Fruit fly (Drosophila melanogaster) whole organism: ENCODE measurements around the gene mRpL9.

Experiments
- CG8478 ChIP-seq: fragments of >200 bp; optimal IDR thresholded peaks from 2 replicates; lab custom pipeline; 2018; ENCODE audit warnings: inconsistent platforms
- Dll ChIP-seq: fragments of >200 bp; optimal IDR thresholded peaks from 2 replicates; lab custom pipeline; 2017
- EcR ChIP-seq, 2 experiments: fragments of >200 bp; optimal IDR thresholded peaks; 2 replicates each; lab custom pipeline; 2017; ENCODE audit warnings: missing biosample characterization in 2 of 2, missing genetic modification characterization in 2 of 2, missing genetic modification reagents in 2 of 2
- pan ChIP-seq: fragments of >200 bp; optimal IDR thresholded peaks from 2 replicates; lab custom pipeline; 2017
- psq ChIP-seq: fragments of >200 bp; optimal IDR thresholded peaks from 2 replicates; lab custom pipeline; 2017
- usp ChIP-seq: fragments of >200 bp; optimal IDR thresholded peaks from 2 replicates; lab custom pipeline; 2017; ENCODE audit warnings: missing biosample characterization, missing genetic modification characterization, mixed read lengths

Gene mRpL9

dm6 chr3R:15330472-15330871, at the start of gene mRpL9:
Gene mRpL9 (plus strand): TSS chr3R:15330738.
- TF ChIP-seq Dll (lab: Kevin White, UChicago) (no peak), CG8478 (lab: Kevin White, UChicago) (no peak)

DNA sequence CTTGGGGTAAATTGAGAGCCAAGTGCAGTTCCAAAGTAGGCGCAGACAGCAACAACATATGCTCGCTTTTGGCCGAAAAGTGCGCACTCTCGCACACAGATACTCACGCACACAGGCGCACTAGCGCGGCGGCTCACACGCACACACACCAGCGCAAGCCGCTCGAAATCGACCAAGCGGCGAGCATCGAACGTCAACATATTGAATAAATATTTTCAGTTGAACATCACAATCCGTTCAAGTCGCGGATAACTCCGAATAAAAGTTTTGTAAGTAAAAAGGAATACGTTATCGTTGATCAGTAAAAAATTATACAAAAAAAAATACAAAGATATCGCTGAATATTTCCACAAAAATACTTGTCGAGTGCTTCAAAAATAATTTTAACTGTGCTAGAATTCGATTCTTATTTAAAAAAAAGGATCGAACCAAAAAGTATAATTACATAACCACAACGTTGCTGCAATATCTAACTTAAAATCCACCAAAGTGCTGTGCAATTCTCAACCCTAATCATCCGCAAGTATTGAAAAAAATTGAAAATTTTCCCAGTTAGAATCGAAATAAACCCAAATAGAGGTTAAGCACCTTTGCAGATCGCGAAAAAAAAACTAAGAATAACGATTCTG, 49.1 kb upstream of the mRpL9 start:
- no peak for TF ChIP-seq EcR (GFP tag; optimal IDR thresholded peaks at IDR 0.05; lab: Kevin White, UChicago)
- no peak for TF ChIP-seq CG8478 (lab: Kevin White, UChicago)
- no peak for TF ChIP-seq Dll (lab: Kevin White, UChicago)
- TF ChIP-seq psq (lab: Kevin White, UChicago), result no peak
- TF ChIP-seq pan, result no peak
- no peak for TF ChIP-seq usp (GFP tag; lab: Kevin White, UChicago)

- TF ChIP-seq usp (GFP tag; lab: Kevin White, UChicago) (no peak), Dll (lab: Kevin White, UChicago) (no peak), CG8478 (lab: Kevin White, UChicago) (no peak), EcR (GFP tag; optimal IDR thresholded peaks at IDR 0.05; lab: Kevin White, UChicago) (no peak), psq (lab: Kevin White, UChicago) (no peak), pan (no peak)
Observed at dm6 chr3R:15282326-15282725, 48.2 kb upstream of the mRpL9 start.

- TF ChIP-seq EcR (GFP tag; optimal IDR thresholded peaks at IDR 0.05; lab: Kevin White, UChicago) (no peak), psq (lab: Kevin White, UChicago) (no peak), usp (GFP tag; lab: Kevin White, UChicago) (no peak), pan (no peak), Dll (lab: Kevin White, UChicago) (no peak), CG8478 (lab: Kevin White, UChicago) (no peak)
Observed at dm6 chr3R:15282982-15283809, 47.3 kb upstream of the mRpL9 start.

DNA sequence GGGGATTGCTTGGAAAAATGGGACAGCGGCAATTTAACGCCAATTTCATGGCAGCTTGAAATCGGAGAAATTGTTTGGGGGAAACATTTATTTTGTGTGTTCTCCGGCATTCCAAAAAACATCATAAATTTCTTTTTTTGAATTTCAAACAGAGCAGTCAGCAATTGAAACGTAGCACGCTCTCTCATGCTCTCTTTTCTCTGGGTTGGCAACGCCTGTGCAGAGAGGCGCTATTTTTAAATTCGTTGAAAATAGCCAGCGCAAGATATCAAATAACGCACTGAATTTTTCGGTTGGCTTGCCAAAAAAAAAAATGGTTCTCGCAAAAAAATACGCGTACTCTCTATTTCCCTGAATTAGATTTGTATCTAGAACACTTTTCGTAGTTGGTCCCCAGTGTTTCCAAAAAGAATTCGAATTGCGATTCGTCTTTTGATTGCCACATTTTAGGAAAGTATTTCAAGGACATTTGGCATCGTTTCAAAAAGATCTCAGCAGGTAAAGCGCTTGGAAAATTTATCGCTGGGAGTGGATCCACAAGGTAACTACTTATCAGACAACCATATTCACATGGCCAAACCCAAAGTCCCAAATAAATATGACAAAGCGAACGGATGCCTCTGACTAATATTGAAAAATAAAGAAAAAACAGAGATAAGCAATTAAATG, 44.4 kb upstream of the mRpL9 start:
- TF ChIP-seq EcR (GFP tag; optimal IDR thresholded peaks at IDR 0.05; lab: Kevin White, UChicago) (no peak), CG8478 (lab: Kevin White, UChicago) (no peak), pan (no peak), psq (lab: Kevin White, UChicago) (no peak), Dll (lab: Kevin White, UChicago) (no peak), usp (GFP tag; lab: Kevin White, UChicago) (no peak)

DNA sequence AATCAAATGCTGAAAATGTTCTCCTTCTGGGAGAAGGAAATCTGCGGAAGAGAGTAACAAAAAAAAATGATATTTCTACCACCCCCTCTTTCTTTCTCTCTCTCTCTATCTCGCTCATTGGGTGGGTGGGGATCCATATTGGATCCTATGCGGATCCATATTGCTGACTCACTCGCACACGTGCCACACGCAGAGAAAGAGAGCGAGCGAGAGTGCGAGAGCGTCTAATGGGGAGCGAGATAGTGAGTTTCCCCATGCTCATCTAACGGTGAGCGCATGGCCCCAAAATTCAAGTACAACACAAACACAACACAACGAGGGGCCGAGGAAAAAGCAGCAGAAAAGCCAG, 43.9 kb upstream of the mRpL9 start:
- no peak for TF ChIP-seq psq (lab: Kevin White, UChicago)
- no peak for TF ChIP-seq pan
- no peak for TF ChIP-seq usp (GFP tag; lab: Kevin White, UChicago)
- TF ChIP-seq CG8478 (lab: Kevin White, UChicago), result no peak
- TF ChIP-seq EcR (GFP tag; optimal IDR thresholded peaks at IDR 0.05; lab: Kevin White, UChicago), result no peak
- TF ChIP-seq Dll (lab: Kevin White, UChicago), result no peak

- TF ChIP-seq psq (lab: Kevin White, UChicago), result no peak
- no peak for TF ChIP-seq usp (GFP tag; lab: Kevin White, UChicago)
- no peak for TF ChIP-seq pan
- TF ChIP-seq EcR (GFP tag; optimal IDR thresholded peaks at IDR 0.05; lab: Kevin White, UChicago), result no peak
- no peak for TF ChIP-seq CG8478 (lab: Kevin White, UChicago)
- no peak for TF ChIP-seq Dll (lab: Kevin White, UChicago)
Observed at dm6 chr3R:15287763-15288162, 42.8 kb upstream of the mRpL9 start.

DNA sequence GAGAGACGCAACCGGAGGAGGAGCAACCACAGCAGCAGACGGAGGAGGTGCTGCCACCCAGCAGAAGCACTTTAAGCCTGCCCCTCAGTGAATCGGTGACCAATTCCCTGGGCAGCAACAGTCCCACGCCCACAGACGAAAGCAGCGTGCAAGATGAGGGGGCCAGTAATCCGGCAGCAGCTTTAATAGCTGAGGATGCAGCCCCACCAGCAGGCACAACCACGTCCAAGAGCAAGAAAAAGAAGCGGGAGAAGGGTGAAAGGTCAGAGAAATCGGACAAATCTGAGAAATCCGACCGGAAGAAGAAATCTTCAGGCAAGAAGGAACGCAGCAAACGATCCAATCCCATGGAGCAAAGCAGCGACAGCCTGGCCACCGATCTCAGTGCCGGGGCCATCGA, 41.7 kb upstream of the mRpL9 start:
- TF ChIP-seq EcR (GFP tag; optimal IDR thresholded peaks at IDR 0.05; lab: Kevin White, UChicago), result no peak
- no peak for TF ChIP-seq pan
- no peak for TF ChIP-seq usp (GFP tag; lab: Kevin White, UChicago)

DNA sequence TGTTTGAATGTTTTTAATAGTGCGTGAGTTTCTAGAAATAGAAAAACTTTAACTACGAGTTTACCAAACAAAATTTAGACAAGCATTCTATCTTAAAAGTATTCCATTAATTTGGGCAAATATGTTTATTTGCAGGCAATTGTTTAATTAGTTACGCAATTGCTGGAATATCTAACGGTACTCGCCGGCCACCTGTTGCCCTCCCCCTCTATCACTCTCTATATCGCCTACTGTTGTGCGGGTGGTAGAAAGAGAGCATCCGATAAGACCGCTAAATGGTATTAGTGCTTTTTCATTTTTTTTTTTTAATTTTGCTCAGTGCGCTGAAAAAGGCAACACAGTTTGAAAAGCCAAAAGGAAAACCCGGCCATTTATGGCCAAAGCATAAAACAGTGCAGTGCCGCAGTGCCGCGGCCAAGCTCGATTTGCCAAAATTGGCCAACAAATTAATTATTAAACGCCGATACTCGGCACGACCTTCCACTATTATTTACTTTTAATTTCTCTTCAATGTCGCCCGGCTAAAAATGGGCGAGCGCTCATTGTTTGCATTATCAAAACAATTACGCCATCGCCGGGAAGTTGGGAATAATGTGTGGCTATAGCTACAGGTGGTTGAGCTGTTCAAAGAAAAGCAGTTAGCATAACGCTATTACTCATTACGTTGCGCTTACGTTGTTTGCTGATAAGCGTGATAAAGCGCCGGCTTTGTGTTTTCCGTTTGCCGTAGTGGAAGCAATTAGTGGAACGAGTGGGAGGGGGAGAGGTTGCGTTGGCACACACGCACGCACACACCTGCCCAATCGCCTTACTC, 40.5 kb upstream of the mRpL9 start:
- TF ChIP-seq pan (peak; percentile 3), Dll (lab: Kevin White, UChicago) (no peak)

dm6 chr3R:15290642-15291118, 39.9 kb upstream of the mRpL9 start, which contains the start of gene CG45218:
Gene CG45218 (minus strand): TSS chr3R:15290799.
- TF ChIP-seq pan (no peak), usp (GFP tag; lab: Kevin White, UChicago) (no peak), psq (lab: Kevin White, UChicago) (no peak), Dll (lab: Kevin White, UChicago) (no peak), CG8478 (lab: Kevin White, UChicago) (peak; percentile 2), EcR (GFP tag; optimal IDR thresholded peaks at IDR 0.05; lab: Kevin White, UChicago) (no peak)
